Worm (Caenorhabditis elegans) whole organism, mixed stage, embryonic: ENCODE results near the gene sra-31.

Experiments used
- elt-1 ChIP-seq: sonication (generic microtip); optimal IDR thresholded peaks from 2 replicates; lab custom pipeline; 2017; ENCODE audit warnings: missing genetic modification characterization, mild to moderate bottlenecking, missing compliant biosample characterization, antibody characterized with exemption, moderate library complexity, borderline replicate concordance; ENCODE audit not compliant: insufficient read depth
- elt-3 ChIP-seq: fragments of 150-350 bp; optimal IDR thresholded peaks from 2 replicates; lab custom pipeline; 2014; ENCODE audit warnings: missing biosample characterization, missing genetic modification characterization
- nhr-12 ChIP-seq: fragments of 150-350 bp; optimal IDR thresholded peaks from 2 replicates; lab custom pipeline; 2014; ENCODE audit warnings: missing biosample characterization, missing genetic modification characterization
- nhr-237 ChIP-seq: fragments of 150-350 bp; optimal IDR thresholded peaks from 2 replicates; lab custom pipeline; 2014; ENCODE audit warnings: missing biosample characterization, missing genetic modification characterization
- sptf-1 ChIP-seq: sonication (generic microtip); optimal IDR thresholded peaks from 2 replicates; lab custom pipeline; 2017; ENCODE audit warnings: mild to moderate bottlenecking, missing genetic modification characterization, moderate library complexity, missing compliant biosample characterization

ce11 chrII:6592251-6592650, 14.0 kb upstream of the sra-31 start, which contains the start of gene C56C10.9:
- TF ChIP-seq nhr-12 (tag; lab: Kevin White, UChicago), result no peak
- TF ChIP-seq sptf-1 (tag; lab: Kevin White, UChicago), result no peak
- no peak for TF ChIP-seq nhr-237 (tag; lab: Kevin White, UChicago)
- TF ChIP-seq elt-3 (tag; lab: Kevin White, UChicago), result no peak
- TF ChIP-seq elt-1 (tag; lab: Kevin White, UChicago), result no peak
